Fruit fly (Drosophila melanogaster) whole organism, prepupa: ENCODE measurements around the gene CG14075.

Experiments
- Blimp-1 ChIP-seq: fragments of 200-800 bp; sonication (Bioruptor generic); optimal IDR thresholded peaks from 3 replicates; lab custom pipeline; 2017; ENCODE audit warnings: missing biosample characterization, missing genetic modification characterization, mild to moderate bottlenecking, moderate library complexity, missing genetic modification reagents
- CG10631 ChIP-seq: fragments of 200-800 bp; sonication (Bioruptor generic); optimal IDR thresholded peaks from 2 replicates; lab custom pipeline; 2016; ENCODE audit warnings: missing biosample characterization, missing genetic modification characterization
- CG10669 ChIP-seq: fragments of 200-800 bp; sonication (Bioruptor generic); optimal IDR thresholded peaks from 3 replicates; lab custom pipeline; 2018; ENCODE audit warnings: missing biosample characterization, mild to moderate bottlenecking, missing genetic modification characterization, moderate library complexity
- CG11902 ChIP-seq: fragments of 200-800 bp; sonication (Bioruptor generic); optimal IDR thresholded peaks from 3 replicates; lab custom pipeline; 2016; ENCODE audit warnings: missing biosample characterization, missing genetic modification characterization
- CG15336 ChIP-seq: fragments of 200-800 bp; sonication (Bioruptor generic); IDR thresholded peaks from 2 replicates; pipeline ENCODE4 v1.3.6; 2022; ENCODE audit warnings: missing biosample characterization, missing genetic modification characterization
- CG16779 ChIP-seq: fragments of 200-800 bp; sonication (Bioruptor generic); optimal IDR thresholded peaks from 3 replicates; lab custom pipeline; 2017; ENCODE audit warnings: missing biosample characterization, mild to moderate bottlenecking, missing genetic modification characterization
- CG31627 ChIP-seq: fragments of 200-800 bp; sonication (Bioruptor generic); optimal IDR thresholded peaks from 3 replicates; lab custom pipeline; 2016; ENCODE audit warnings: missing biosample characterization, missing genetic modification characterization
- CG32006 ChIP-seq: fragments of 200-800 bp; sonication (Bioruptor generic); optimal IDR thresholded peaks from 3 replicates; lab custom pipeline; 2017; ENCODE audit warnings: missing biosample characterization, mild to moderate bottlenecking, missing genetic modification characterization
- CG3919 ChIP-seq: fragments of 200-800 bp; sonication (Bioruptor generic); optimal IDR thresholded peaks from 3 replicates; lab custom pipeline; 2016; ENCODE audit warnings: missing biosample characterization, missing genetic modification characterization
- CG6163 ChIP-seq: fragments of 200-800 bp; sonication (Bioruptor generic); IDR thresholded peaks from 3 replicates; pipeline ENCODE4 v1.3.6; 2022; ENCODE audit warnings: missing biosample characterization, missing genetic modification characterization
- CG6276 ChIP-seq: fragments of 200-800 bp; sonication (Bioruptor generic); optimal IDR thresholded peaks from 2 replicates; lab custom pipeline; 2017; ENCODE audit warnings: missing biosample characterization, mild to moderate bottlenecking, missing genetic modification characterization
- CG6792 ChIP-seq: fragments of 200-800 bp; sonication (Bioruptor generic); optimal IDR thresholded peaks from 3 replicates; lab custom pipeline; 2016; ENCODE audit warnings: missing biosample characterization, missing genetic modification characterization
- CG6808 ChIP-seq: fragments of 200-800 bp; sonication (Bioruptor generic); optimal IDR thresholded peaks from 3 replicates; lab custom pipeline; 2017; ENCODE audit warnings: missing biosample characterization, missing genetic modification characterization, mild to moderate bottlenecking, moderate library complexity, missing genetic modification reagents
- CG6854 ChIP-seq: fragments of 200-800 bp; sonication (Bioruptor generic); optimal IDR thresholded peaks from 2 replicates; lab custom pipeline; 2017; ENCODE audit warnings: missing biosample characterization, mild to moderate bottlenecking, missing genetic modification characterization
- CG7368 ChIP-seq: fragments of 200-800 bp; sonication (Bioruptor generic); optimal IDR thresholded peaks from 3 replicates; lab custom pipeline; 2016; ENCODE audit warnings: missing biosample characterization, missing genetic modification characterization
- CG8119 ChIP-seq: fragments of 200-800 bp; sonication (Bioruptor generic); IDR thresholded peaks from 3 replicates; pipeline ENCODE4 v1.3.6; 2022; ENCODE audit warnings: missing biosample characterization, missing genetic modification characterization
- CG8319 ChIP-seq: fragments of 200-800 bp; sonication (Bioruptor generic); optimal IDR thresholded peaks from 3 replicates; lab custom pipeline; 2016; ENCODE audit warnings: missing biosample characterization, missing genetic modification characterization
- CG8632 ChIP-seq: fragments of 200-800 bp; sonication (Bioruptor generic); optimal IDR thresholded peaks from 3 replicates; lab custom pipeline; 2016; ENCODE audit warnings: missing biosample characterization, missing genetic modification characterization
- CG9139 ChIP-seq: fragments of 200-800 bp; sonication (Bioruptor generic); optimal IDR thresholded peaks from 3 replicates; lab custom pipeline; 2017; ENCODE audit warnings: missing biosample characterization, mild to moderate bottlenecking, missing genetic modification characterization
- Eip78C ChIP-seq: fragments of 200-800 bp; sonication (Bioruptor generic); peaks from one replicate; lab custom pipeline; 2016; ENCODE audit warnings: missing biosample characterization, missing genetic modification characterization
- Eip93F ChIP-seq: fragments of 200-800 bp; sonication (Bioruptor generic); optimal IDR thresholded peaks from 2 replicates; lab custom pipeline; 2016; ENCODE audit warnings: missing biosample characterization, mild to moderate bottlenecking, missing genetic modification characterization
- Ets21C ChIP-seq: fragments of 200-800 bp; sonication (Bioruptor generic); optimal IDR thresholded peaks from 3 replicates; lab custom pipeline; 2016; ENCODE audit warnings: missing biosample characterization, missing genetic modification characterization
- Gug ChIP-seq: fragments of 200-800 bp; sonication (Bioruptor generic); IDR thresholded peaks from 2 replicates; pipeline ENCODE4 v1.3.6; 2022; ENCODE audit warnings: missing biosample characterization, missing genetic modification characterization
- Hr38 ChIP-seq: sonication (Bioruptor generic); optimal IDR thresholded peaks from 2 replicates; lab custom pipeline; 2016; ENCODE audit warnings: missing biosample characterization, missing genetic modification characterization
- Hr39 ChIP-seq: fragments of 200-800 bp; sonication (Bioruptor generic); optimal IDR thresholded peaks from 2 replicates; lab custom pipeline; 2016; ENCODE audit warnings: missing biosample characterization, missing genetic modification characterization
- Hr4 ChIP-seq: fragments of 200-800 bp; sonication (Bioruptor generic); optimal IDR thresholded peaks from 3 replicates; lab custom pipeline; 2016; ENCODE audit warnings: missing biosample characterization, missing genetic modification characterization
- Lpt ChIP-seq: fragments of 200-800 bp; sonication (Bioruptor generic); optimal IDR thresholded peaks from 3 replicates; lab custom pipeline; 2016; ENCODE audit warnings: missing biosample characterization, missing genetic modification characterization
- Met ChIP-seq: fragments of 200-800 bp; sonication (Bioruptor generic); optimal IDR thresholded peaks from 3 replicates; lab custom pipeline; 2016; ENCODE audit warnings: missing biosample characterization, missing genetic modification characterization
- OdsH ChIP-seq: fragments of 200-800 bp; sonication (Bioruptor generic); optimal IDR thresholded peaks from 3 replicates; lab custom pipeline; 2016; ENCODE audit warnings: missing biosample characterization, missing genetic modification characterization
- Sox102F ChIP-seq: fragments of 200-800 bp; sonication (Bioruptor generic); optimal IDR thresholded peaks from 2 replicates; lab custom pipeline; 2016; ENCODE audit warnings: missing biosample characterization, mild to moderate bottlenecking, missing genetic modification characterization
- Sox14 ChIP-seq: fragments of 200-800 bp; sonication (Bioruptor generic); optimal IDR thresholded peaks from 3 replicates; lab custom pipeline; 2016; ENCODE audit warnings: missing biosample characterization, missing genetic modification characterization
- achi ChIP-seq: fragments of 200-800 bp; sonication (Bioruptor generic); optimal IDR thresholded peaks from 3 replicates; lab custom pipeline; 2016; ENCODE audit warnings: missing biosample characterization, missing genetic modification characterization
- acj6 ChIP-seq: fragments of 200-800 bp; sonication (Bioruptor generic); optimal IDR thresholded peaks from 3 replicates; lab custom pipeline; 2016; ENCODE audit warnings: missing biosample characterization, missing genetic modification characterization
- cyc ChIP-seq: fragments of 200-800 bp; sonication (Bioruptor generic); optimal IDR thresholded peaks from 3 replicates; lab custom pipeline; 2016; ENCODE audit warnings: missing biosample characterization, missing genetic modification characterization
- dac ChIP-seq: fragments of 200-800 bp; sonication (Bioruptor generic); optimal IDR thresholded peaks from 2 replicates; lab custom pipeline; 2017; ENCODE audit warnings: missing biosample characterization, mild to moderate bottlenecking, missing genetic modification characterization
- dsx ChIP-seq: fragments of 200-800 bp; optimal IDR thresholded peaks from 3 replicates; lab custom pipeline; 2019; ENCODE audit warnings: missing biosample characterization, mild to moderate bottlenecking, missing genetic modification characterization, moderate library complexity; ENCODE audit not compliant: poor library complexity, severe bottlenecking
- esn ChIP-seq: fragments of 200-800 bp; sonication (Bioruptor generic); optimal IDR thresholded peaks from 2 replicates; lab custom pipeline; 2016; ENCODE audit warnings: missing biosample characterization, mild to moderate bottlenecking, missing genetic modification characterization, moderate library complexity
- fd59A ChIP-seq: fragments of 200-800 bp; sonication (Bioruptor generic); optimal IDR thresholded peaks from 2 replicates; lab custom pipeline; 2017; ENCODE audit warnings: missing biosample characterization, mild to moderate bottlenecking, missing genetic modification characterization, missing genetic modification reagents
- fd85E ChIP-seq: fragments of 200-800 bp; sonication (Bioruptor generic); optimal IDR thresholded peaks from 3 replicates; lab custom pipeline; 2016; ENCODE audit warnings: missing biosample characterization, missing genetic modification characterization
- fkh ChIP-seq: fragments of 200-800 bp; sonication (Bioruptor generic); optimal IDR thresholded peaks from 3 replicates; lab custom pipeline; 2017; ENCODE audit warnings: missing biosample characterization, mild to moderate bottlenecking, missing genetic modification characterization, moderate library complexity
- lz ChIP-seq: fragments of 200-800 bp; sonication (Bioruptor generic); optimal IDR thresholded peaks from 3 replicates; lab custom pipeline; 2016; ENCODE audit warnings: missing biosample characterization, missing genetic modification characterization
- net ChIP-seq: fragments of 200-800 bp; sonication (Bioruptor generic); optimal IDR thresholded peaks from 3 replicates; lab custom pipeline; 2016; ENCODE audit warnings: missing biosample characterization, missing genetic modification characterization
- pdm3 ChIP-seq: fragments of 200-800 bp; sonication (Bioruptor generic); optimal IDR thresholded peaks from 3 replicates; lab custom pipeline; 2016; ENCODE audit warnings: missing biosample characterization, missing genetic modification characterization
- salr ChIP-seq, 2 experiments: fragments of 200-800 bp; sonication (Bioruptor generic); optimal IDR thresholded peaks; 3 replicates each; lab custom pipeline; 2016 to 2018; ENCODE audit warnings: missing biosample characterization in 2 of 2, missing genetic modification characterization in 2 of 2, mild to moderate bottlenecking in 1 of 2
- spab ChIP-seq: fragments of 200-800 bp; sonication (Bioruptor generic); optimal IDR thresholded peaks from 2 replicates; lab custom pipeline; 2017; ENCODE audit warnings: missing biosample characterization, mild to moderate bottlenecking, missing genetic modification characterization, missing genetic modification reagents
- ss ChIP-seq, 2 experiments: fragments of 200-800 bp; sonication (Bioruptor generic); optimal IDR thresholded peaks; 2 replicates in 1 of 2; 3 replicates in 1 of 2; lab custom pipeline; 2017 to 2018; ENCODE audit warnings: mild to moderate bottlenecking in 2 of 2, missing biosample characterization in 2 of 2, missing genetic modification characterization in 2 of 2, moderate library complexity in 1 of 2
- svp ChIP-seq: fragments of 200-800 bp; sonication (Bioruptor generic); peaks from one replicate; lab custom pipeline; 2016; ENCODE audit warnings: missing biosample characterization, missing genetic modification characterization
- topi ChIP-seq: fragments of 200-800 bp; sonication (Bioruptor generic); optimal IDR thresholded peaks from 3 replicates; lab custom pipeline; 2016; ENCODE audit warnings: missing biosample characterization, missing genetic modification characterization

CG14075 gene

dm6 chr3L:19021701-19022100, 36.9 kb downstream of the CG14075 start:
- TF ChIP-seq ss (GFP tag; optimal IDR thresholded peaks at IDR 0.05; lab: Kevin White, UChicago) (peak; percentile 63 to 77), CG9139 (GFP tag; lab: Kevin White, UChicago) (peak; percentile 46), CG6854 (GFP tag; lab: Kevin White, UChicago) (peak; percentile 63), acj6 (GFP tag; lab: Kevin White, UChicago) (no peak), CG6808 (GFP tag; lab: Kevin White, UChicago) (peak; percentile 36), CG6163 (GFP tag; lab: Robert Waterston, UW) (peak; percentile 20; the same call in 2 of the 3 replicates), dsx (GFP tag; lab: Kevin White, UChicago) (peak; percentile 38), fkh (GFP tag; lab: Kevin White, UChicago) (no peak), CG8119 (GFP tag; lab: Robert Waterston, UW) (0 out of 3 replicates have a peak, but pooled peaks have one; percentile 13), Sox102F (GFP tag; lab: Kevin White, UChicago) (peak; percentile 14), Met (GFP tag; lab: Kevin White, UChicago) (no peak), salr (GFP tag; optimal IDR thresholded peaks at IDR 0.05; lab: Kevin White, UChicago) (no peak), Hr4 (no peak)

- peak; percentile 72 for TF ChIP-seq topi
- no peak for TF ChIP-seq fd85E (GFP tag; lab: Kevin White, UChicago)
- peak; percentile 50 for TF ChIP-seq CG32006 (GFP tag; lab: Kevin White, UChicago)
- TF ChIP-seq CG7368 (GFP tag; lab: Kevin White, UChicago) = peak; percentile 54
- peak; percentile 46 for TF ChIP-seq lz (GFP tag; lab: Kevin White, UChicago)
- peak; percentile 5 for TF ChIP-seq CG10631 (GFP tag; lab: Kevin White, UChicago)
- TF ChIP-seq Eip78C (GFP tag; lab: Kevin White, UChicago) = peak; percentile 88
- TF ChIP-seq Hr38 (GFP tag; lab: Kevin White, UChicago) = no peak
- peak; percentile 53 for TF ChIP-seq spab (GFP tag; lab: Kevin White, UChicago)
- peak; percentile 49 for TF ChIP-seq achi (GFP tag; lab: Kevin White, UChicago)
- TF ChIP-seq CG11902 (GFP tag; lab: Kevin White, UChicago) = no peak
- TF ChIP-seq CG6808 (GFP tag; lab: Kevin White, UChicago) = peak; percentile 48
- no peak for TF ChIP-seq salr (GFP tag; optimal IDR thresholded peaks at IDR 0.05; lab: Kevin White, UChicago)
- TF ChIP-seq CG8632 = peak; percentile 49
- TF ChIP-seq OdsH (GFP tag; lab: Kevin White, UChicago) = peak; percentile 62
- TF ChIP-seq CG16779 = no peak
- TF ChIP-seq CG15336 (GFP tag; lab: Robert Waterston, UW) = 0 out of 2 replicates have a peak, but pooled peaks have one; percentile 20
- peak; percentile 8 for TF ChIP-seq net (GFP tag; lab: Kevin White, UChicago)
- TF ChIP-seq CG9139 (GFP tag; lab: Kevin White, UChicago) = no peak
- peak; percentile 8 for TF ChIP-seq pdm3 (GFP tag; lab: Kevin White, UChicago)
- TF ChIP-seq Blimp-1 (GFP tag; lab: Kevin White, UChicago) = peak; percentile 29
- peak; percentile 79 for TF ChIP-seq CG6163 (GFP tag; lab: Robert Waterston, UW)
- peak; percentile 40 for TF ChIP-seq Hr4
- no peak for TF ChIP-seq Eip93F (GFP tag; lab: Kevin White, UChicago)
- no peak for TF ChIP-seq fd59A (GFP tag; lab: Kevin White, UChicago)
- peak; percentile 72 for TF ChIP-seq CG3919 (GFP tag; lab: Kevin White, UChicago)
- TF ChIP-seq ss (GFP tag; optimal IDR thresholded peaks at IDR 0.05; lab: Kevin White, UChicago) = peak in 1 of 2 experiments; percentile 33
- peak; percentile 44 for TF ChIP-seq CG10669 (GFP tag; lab: Kevin White, UChicago)
- TF ChIP-seq CG6276 (GFP tag; lab: Kevin White, UChicago) = no peak
- peak; percentile 68 for TF ChIP-seq Hr39
- TF ChIP-seq cyc (GFP tag; lab: Kevin White, UChicago) = peak; percentile 77
- peak; percentile 37 for TF ChIP-seq CG6792 (GFP tag; lab: Kevin White, UChicago)
- peak; percentile 39 for TF ChIP-seq CG8319 (GFP tag; lab: Kevin White, UChicago)
- peak; percentile 38 for TF ChIP-seq CG6854 (GFP tag; lab: Kevin White, UChicago)
- TF ChIP-seq svp (GFP tag; lab: Kevin White, UChicago) = peak; percentile 85
- peak; percentile 46 for TF ChIP-seq Sox14
- TF ChIP-seq CG31627 (GFP tag; lab: Kevin White, UChicago) = peak; percentile 76
- no peak for TF ChIP-seq Gug
- TF ChIP-seq Ets21C (GFP tag; lab: Kevin White, UChicago) = no peak
- TF ChIP-seq fkh (GFP tag; lab: Kevin White, UChicago) = no peak
- TF ChIP-seq dac (GFP tag; lab: Kevin White, UChicago) = no peak
- TF ChIP-seq esn (GFP tag; lab: Kevin White, UChicago) = peak; percentile 71
- TF ChIP-seq Lpt (GFP tag; lab: Kevin White, UChicago) = no peak
These were observed 40.0 kb downstream of the CG14075 start for dm6 chr3L:19024800-19025199.
